Fruit fly (Drosophila melanogaster): Measurements from ENCODE around the gene CG10581.
A peak's percentile ranks its signal among the peaks of the same experiment; 100 is the strongest.

Gene CG10581

DNA sequence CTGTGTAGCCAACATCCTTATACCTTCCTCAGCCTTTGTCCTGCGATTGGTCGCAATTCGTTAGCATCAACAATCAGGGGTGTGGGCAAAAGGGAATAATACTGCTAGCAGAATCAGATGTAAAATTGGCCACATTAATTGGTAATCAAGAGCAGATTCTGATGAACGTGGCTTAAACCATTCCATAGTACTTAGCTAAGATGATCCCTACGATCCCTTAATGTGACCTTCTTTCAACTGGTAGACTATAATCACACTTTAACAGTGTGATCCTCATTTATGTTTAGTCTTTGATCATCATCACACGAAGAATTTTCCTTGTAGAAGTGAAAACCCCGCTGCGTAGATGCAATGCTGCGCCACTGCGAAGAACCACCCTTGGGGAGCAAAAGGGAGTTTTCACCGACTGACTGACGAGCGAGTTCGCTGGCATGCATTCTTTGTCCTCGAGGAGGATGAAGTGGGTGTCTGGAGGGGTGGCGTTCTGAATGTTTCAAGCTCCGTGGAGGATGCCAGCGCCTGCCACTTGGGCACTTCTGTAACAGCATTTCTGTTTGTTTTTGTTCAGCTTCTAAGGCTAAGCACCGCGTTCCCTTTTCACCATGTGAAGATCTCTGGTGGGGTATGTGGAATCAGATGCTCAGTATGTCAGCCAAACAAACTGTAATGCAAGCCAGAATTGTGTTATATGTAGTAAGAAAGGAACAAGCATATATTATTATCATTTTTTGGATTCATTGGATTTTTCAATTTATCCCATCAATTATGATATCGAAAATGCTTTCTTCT lies 10.1 kb upstream of the CG10581 start (continued):
- TF ChIP-seq spab (GFP tag; optimal IDR thresholded peaks at IDR 0.05) (peak; percentile 48), Eip93F (GFP tag; optimal IDR thresholded peaks at IDR 0.05) (no peak), CG10669 (GFP tag; optimal IDR thresholded peaks at IDR 0.05) (peak; percentile 51), Blimp-1 (GFP tag; optimal IDR thresholded peaks at IDR 0.05) (no peak), Eip78C (GFP tag) (peak; percentile 78), CG9139 (GFP tag; optimal IDR thresholded peaks at IDR 0.05) (peak; percentile 36), Ets21C (GFP tag; optimal IDR thresholded peaks at IDR 0.05) (no peak), Eip75B (GFP tag; optimal IDR thresholded peaks at IDR 0.05) (peak; percentile 52), lz (GFP tag; optimal IDR thresholded peaks at IDR 0.05) (peak; percentile 18), CG6792 (GFP tag; optimal IDR thresholded peaks at IDR 0.05) (peak; percentile 45), CG7368 (GFP tag; optimal IDR thresholded peaks at IDR 0.05) (peak; percentile 24), CG11294 (GFP tag; IDR thresholded peaks at IDR 0.05) (no peak), CG8632 (GFP tag; optimal IDR thresholded peaks at IDR 0.05) (no peak), CG6276 (GFP tag; optimal IDR thresholded peaks at IDR 0.05) (no peak), CG11762 (GFP tag; optimal IDR thresholded peaks at IDR 0.05; ENCODE audit: insufficient read depth) (peak; percentile 4), fd85E (GFP tag; optimal IDR thresholded peaks at IDR 0.05) (no peak), fd59A (GFP tag; optimal IDR thresholded peaks at IDR 0.05) (peak; percentile 47), salr (GFP tag; optimal IDR thresholded peaks at IDR 0.05) (peak; percentile 9 to 25), vri (GFP tag; optimal IDR thresholded peaks at IDR 0.05) (no peak), CG3919 (GFP tag; optimal IDR thresholded peaks at IDR 0.05) (peak; percentile 37), eg (GFP tag; IDR thresholded peaks at IDR 0.05) (no peak), topi (GFP tag; optimal IDR thresholded peaks at IDR 0.05) (peak; percentile 8)

DNA sequence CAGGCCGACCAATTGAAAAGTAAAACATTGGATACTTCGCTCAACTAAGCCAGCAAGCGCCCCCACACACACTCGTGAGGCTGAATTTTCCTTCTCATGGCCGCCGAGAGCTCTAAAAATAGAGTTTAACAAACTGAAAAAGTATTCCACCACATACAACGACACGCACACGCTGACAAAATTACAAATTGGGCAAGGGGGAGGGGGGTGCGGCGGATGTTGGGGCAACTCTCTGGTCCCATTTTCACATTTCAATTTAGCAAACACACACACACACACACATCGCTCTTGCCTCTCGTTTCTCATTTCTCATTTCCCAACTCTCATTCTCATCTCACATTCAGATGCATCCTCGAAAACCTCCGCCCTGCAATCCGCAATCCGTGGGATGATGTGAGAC lies 9.4 kb upstream of the CG10581 start:
- TF ChIP-seq CG16779 (tag; optimal IDR thresholded peaks at IDR 0.05) (no peak), ss (GFP tag; optimal IDR thresholded peaks at IDR 0.05) (no peak), fd59A (GFP tag; optimal IDR thresholded peaks at IDR 0.05) (no peak), fkh (GFP tag; optimal IDR thresholded peaks at IDR 0.05) (no peak), CG6276 (GFP tag; optimal IDR thresholded peaks at IDR 0.05) (no peak), CG10631 (GFP tag; optimal IDR thresholded peaks at IDR 0.05) (no peak), CG6792 (GFP tag; optimal IDR thresholded peaks at IDR 0.05) (no peak), Lpt (GFP tag; optimal IDR thresholded peaks at IDR 0.05) (no peak), acj6 (GFP tag; optimal IDR thresholded peaks at IDR 0.05) (no peak), CG32006 (GFP tag; optimal IDR thresholded peaks at IDR 0.05) (no peak), Sox102F (GFP tag; optimal IDR thresholded peaks at IDR 0.05) (no peak), Eip75B (GFP tag; optimal IDR thresholded peaks at IDR 0.05) (no peak), CG11762 (GFP tag; optimal IDR thresholded peaks at IDR 0.05; ENCODE audit: insufficient read depth) (no peak), salr (GFP tag; optimal IDR thresholded peaks at IDR 0.05) (no peak), Eip78C (GFP tag) (no peak), dac (GFP tag; optimal IDR thresholded peaks at IDR 0.05) (no peak), Sox15 (GFP tag; optimal IDR thresholded peaks at IDR 0.05) (no peak)

DNA sequence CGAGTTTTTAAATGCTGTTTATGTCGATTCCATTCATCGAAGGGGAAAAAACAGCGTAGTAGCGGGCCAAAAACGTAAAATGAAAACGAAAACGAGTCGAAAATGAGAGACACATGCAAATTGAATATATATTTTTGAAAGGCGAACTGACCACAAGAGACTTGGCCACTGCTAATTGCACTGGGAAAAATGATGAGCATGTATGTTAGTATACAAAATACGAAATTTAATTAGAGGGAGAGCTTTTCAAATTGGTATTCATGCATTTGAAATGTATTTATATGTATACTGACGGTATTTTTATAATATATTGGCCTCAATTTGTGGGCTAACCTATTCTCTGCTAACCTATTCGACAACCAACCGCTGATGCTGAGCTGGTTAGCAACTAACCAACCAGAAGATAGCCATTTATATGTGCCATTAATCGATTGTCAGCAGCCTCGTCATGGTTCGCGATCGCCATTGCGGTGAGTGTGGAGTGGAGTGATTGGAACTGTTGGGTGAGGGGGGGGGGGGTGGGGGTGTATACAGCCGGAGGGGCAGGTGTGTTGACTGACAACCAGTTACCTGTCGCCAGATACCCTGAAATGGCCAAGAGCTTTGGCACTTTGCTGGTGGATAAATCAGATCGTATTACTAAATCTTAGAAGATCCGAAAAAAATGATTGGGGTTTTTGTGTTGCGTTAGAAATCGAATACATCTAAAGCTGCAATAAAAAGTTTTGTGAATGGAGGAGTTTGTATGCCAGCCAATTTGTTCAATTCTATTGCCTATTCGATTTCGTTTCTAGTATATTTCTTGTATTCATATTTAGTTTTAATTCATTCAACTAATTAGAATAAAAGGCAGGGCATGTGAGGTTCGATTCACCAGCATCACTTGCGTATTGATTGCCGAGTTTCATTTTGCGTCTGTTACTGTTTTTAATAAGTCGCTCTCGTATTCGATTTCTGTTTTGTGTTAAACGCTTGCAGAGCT lies 8.2 kb upstream of the CG10581 start:
- peak; percentile 34 for TF ChIP-seq CG31627 (GFP tag; optimal IDR thresholded peaks at IDR 0.05)
- TF ChIP-seq Hr38 (GFP tag; optimal IDR thresholded peaks at IDR 0.05) = no peak
- peak; percentile 63 for TF ChIP-seq CG3032 (tag; optimal IDR thresholded peaks at IDR 0.05)
- TF ChIP-seq acj6 (GFP tag; optimal IDR thresholded peaks at IDR 0.05) = peak; percentile 40
- TF ChIP-seq Eip78C (GFP tag) = peak; percentile 90
- no peak for TF ChIP-seq fd85E (GFP tag; optimal IDR thresholded peaks at IDR 0.05)
- peak; percentile 60 for TF ChIP-seq CG6163 (GFP tag; IDR thresholded peaks at IDR 0.05)
- peak; percentile 14 for TF ChIP-seq Met (GFP tag; optimal IDR thresholded peaks at IDR 0.05)
- TF ChIP-seq lz (GFP tag; optimal IDR thresholded peaks at IDR 0.05) = peak; percentile 50
- peak; percentile 48 for TF ChIP-seq CG3919 (GFP tag; optimal IDR thresholded peaks at IDR 0.05)
- peak; percentile 48 for TF ChIP-seq CG11762 (GFP tag; optimal IDR thresholded peaks at IDR 0.05; ENCODE audit: insufficient read depth)
- TF ChIP-seq eg (GFP tag; IDR thresholded peaks at IDR 0.05) = peak; percentile 74
- no peak; the same call in none of the 2 replicates for TF ChIP-seq CG11294 (GFP tag; IDR thresholded peaks at IDR 0.05)
- TF ChIP-seq salr (GFP tag; optimal IDR thresholded peaks at IDR 0.05) = peak in 1 of 2 experiments; percentile 35
- TF ChIP-seq Lpt (GFP tag; optimal IDR thresholded peaks at IDR 0.05) = peak; percentile 28
- peak; percentile 74 for TF ChIP-seq CG8119 (GFP tag; IDR thresholded peaks at IDR 0.05)
- peak; percentile 49 for TF ChIP-seq CG6792 (GFP tag; optimal IDR thresholded peaks at IDR 0.05)
- peak; percentile 46 for TF ChIP-seq Hr39 (GFP tag; optimal IDR thresholded peaks at IDR 0.05)
- peak; percentile 51 for TF ChIP-seq pdm3 (GFP tag; optimal IDR thresholded peaks at IDR 0.05)
- peak; percentile 57 for TF ChIP-seq Blimp-1 (GFP tag; optimal IDR thresholded peaks at IDR 0.05)
- peak; percentile 56 for TF ChIP-seq dac (GFP tag; optimal IDR thresholded peaks at IDR 0.05)
- peak; percentile 22 for TF ChIP-seq esn (GFP tag; optimal IDR thresholded peaks at IDR 0.05)
- TF ChIP-seq CG6854 (GFP tag; optimal IDR thresholded peaks at IDR 0.05) = no peak
